Fruit fly (Drosophila melanogaster): Measurements from ENCODE around the gene Desat1.

Gene Desat1

dm6 chr3R:12401672-12402296 is 37.6 kb upstream of the Desat1 start, which contains the start of gene DNAlig3:
Gene DNAlig3, minus strand, starts transcription at chr3R:12401839.
- no peak for TF ChIP-seq N (GFP tag; optimal IDR thresholded peaks at IDR 0.05)
- no peak for TF ChIP-seq fru (GFP tag; optimal IDR thresholded peaks at IDR 0.05)
- no peak for TF ChIP-seq foxo (GFP tag; optimal IDR thresholded peaks at IDR 0.05)
- no peak for TF ChIP-seq Rel (GFP tag; optimal IDR thresholded peaks at IDR 0.05)
- peak; percentile 83 for TF ChIP-seq Rel (tag; optimal IDR thresholded peaks at IDR 0.05)
- no peak for TF ChIP-seq br (GFP tag; optimal IDR thresholded peaks at IDR 0.05)

- TF ChIP-seq Rel (GFP tag; optimal IDR thresholded peaks at IDR 0.05) (peak; percentile 90), Rel (tag; optimal IDR thresholded peaks at IDR 0.05) (peak; percentile 93), Jra (GFP tag; optimal IDR thresholded peaks at IDR 0.05) (peak; percentile 84), N (GFP tag; optimal IDR thresholded peaks at IDR 0.05) (no peak), GATAd (GFP tag; optimal IDR thresholded peaks at IDR 0.05) (peak; percentile 36), OdsH (GFP tag; optimal IDR thresholded peaks at IDR 0.05) (peak; percentile 95), woc (GFP tag; optimal IDR thresholded peaks at IDR 0.05) (peak; percentile 86), Sp1 (GFP tag; optimal IDR thresholded peaks at IDR 0.05) (peak; percentile 99), CG9705 (GFP tag; optimal IDR thresholded peaks at IDR 0.05) (peak; percentile 100), h (GFP tag; optimal IDR thresholded peaks at IDR 0.05) (peak; percentile 99), psq (GFP tag; optimal IDR thresholded peaks at IDR 0.05) (peak; percentile 84), Hr83 (GFP tag; optimal IDR thresholded peaks at IDR 0.05; ENCODE audit: poor library complexity, severe bottlenecking) (peak; percentile 92), rgr (GFP tag; optimal IDR thresholded peaks at IDR 0.05) (peak; percentile 97), fru (GFP tag; optimal IDR thresholded peaks at IDR 0.05) (peak; percentile 94), Mio (GFP tag; optimal IDR thresholded peaks at IDR 0.05) (peak; percentile 59), Dif (GFP tag; optimal IDR thresholded peaks at IDR 0.05; ENCODE audit: partially characterized antibody) (no peak), sage (GFP tag; optimal IDR thresholded peaks at IDR 0.05) (peak; percentile 99), jim (GFP tag; optimal IDR thresholded peaks at IDR 0.05) (no peak), foxo (GFP tag; optimal IDR thresholded peaks at IDR 0.05) (peak; percentile 89 to 96), brk (GFP tag; optimal IDR thresholded peaks at IDR 0.05) (peak; percentile 95), Hnf4 (GFP tag; optimal IDR thresholded peaks at IDR 0.05) (peak; percentile 94), dmrt93B (GFP tag; optimal IDR thresholded peaks at IDR 0.05) (peak; percentile 99), HLH106 (tag; optimal IDR thresholded peaks at IDR 0.05) (peak; percentile 98), Vsx2 (GFP tag; optimal IDR thresholded peaks at IDR 0.05; ENCODE audit: partially characterized antibody) (no peak), CrebA (GFP tag; optimal IDR thresholded peaks at IDR 0.05; ENCODE audit: borderline replicate concordance) (no peak), Myc (optimal IDR thresholded peaks at IDR 0.05) (no peak), sv (GFP tag; optimal IDR thresholded peaks at IDR 0.05) (peak; percentile 94), br (GFP tag; optimal IDR thresholded peaks at IDR 0.05) (peak; percentile 95), tai (GFP tag; optimal IDR thresholded peaks at IDR 0.05) (no peak), ey (GFP tag; optimal IDR thresholded peaks at IDR 0.05) (peak; percentile 89), dsf (GFP tag; optimal IDR thresholded peaks at IDR 0.05; ENCODE audit: borderline replicate concordance) (peak; percentile 88), CG32264 (GFP tag; optimal IDR thresholded peaks at IDR 0.05) (peak; percentile 94)
Observed at dm6 chr3R:12402935-12403334, 36.5 kb upstream of the Desat1 start.

dm6 chr3R:12405134-12405533 is 34.3 kb upstream of the Desat1 start:
- TF ChIP-seq h (GFP tag; optimal IDR thresholded peaks at IDR 0.05), result no peak
- TF ChIP-seq tai (GFP tag; optimal IDR thresholded peaks at IDR 0.05), result no peak
- TF ChIP-seq Dfd (GFP tag; optimal IDR thresholded peaks at IDR 0.05), result no peak
- no peak for TF ChIP-seq Abd-B (GFP tag; optimal IDR thresholded peaks at IDR 0.05)
- TF ChIP-seq fru (GFP tag; optimal IDR thresholded peaks at IDR 0.05), result no peak
- TF ChIP-seq ey (GFP tag; optimal IDR thresholded peaks at IDR 0.05), result no peak
- no peak for TF ChIP-seq dsf (GFP tag; optimal IDR thresholded peaks at IDR 0.05; ENCODE audit: borderline replicate concordance)
- no peak for TF ChIP-seq CrebA (GFP tag; optimal IDR thresholded peaks at IDR 0.05; ENCODE audit: borderline replicate concordance)
- no peak for TF ChIP-seq pan (optimal IDR thresholded peaks at IDR 0.05)
- TF ChIP-seq lola (GFP tag; optimal IDR thresholded peaks at IDR 0.05), result no peak

- TF ChIP-seq Dfd (GFP tag; optimal IDR thresholded peaks at IDR 0.05) (no peak), sv (GFP tag; optimal IDR thresholded peaks at IDR 0.05) (no peak), fru (GFP tag; optimal IDR thresholded peaks at IDR 0.05) (no peak), Hnf4 (GFP tag; optimal IDR thresholded peaks at IDR 0.05) (no peak), Abd-B (GFP tag; optimal IDR thresholded peaks at IDR 0.05) (no peak), br (GFP tag; optimal IDR thresholded peaks at IDR 0.05) (no peak), Rel (GFP tag; optimal IDR thresholded peaks at IDR 0.05) (no peak), Rel (tag; optimal IDR thresholded peaks at IDR 0.05) (no peak), OdsH (GFP tag; optimal IDR thresholded peaks at IDR 0.05) (no peak), jim (GFP tag; optimal IDR thresholded peaks at IDR 0.05) (no peak), lola (GFP tag; optimal IDR thresholded peaks at IDR 0.05) (no peak), psq (GFP tag; optimal IDR thresholded peaks at IDR 0.05) (no peak), CrebA (GFP tag; optimal IDR thresholded peaks at IDR 0.05; ENCODE audit: borderline replicate concordance) (no peak), usp (GFP tag; optimal IDR thresholded peaks at IDR 0.05) (no peak), h (GFP tag; optimal IDR thresholded peaks at IDR 0.05) (no peak), HLH106 (tag; optimal IDR thresholded peaks at IDR 0.05) (no peak), Jra (GFP tag; optimal IDR thresholded peaks at IDR 0.05) (no peak), Sp1 (GFP tag; optimal IDR thresholded peaks at IDR 0.05) (no peak), Mio (GFP tag; optimal IDR thresholded peaks at IDR 0.05) (no peak), CG9705 (GFP tag; optimal IDR thresholded peaks at IDR 0.05) (no peak)
Observed at dm6 chr3R:12405928-12406234, 33.5 kb upstream of the Desat1 start, which contains the start of gene Cyp9f2. Gene Cyp9f2, minus strand, starts transcription at chr3R:12406028.

All from whole organism, wandering third instar larva.